Fruit fly (Drosophila melanogaster): Measurements from ENCODE around the gene CG18581.

- TF ChIP-seq CrebA (GFP tag; optimal IDR thresholded peaks at IDR 0.05; ENCODE audit: borderline replicate concordance) (no peak), foxo (GFP tag; optimal IDR thresholded peaks at IDR 0.05) (no peak), N (GFP tag; optimal IDR thresholded peaks at IDR 0.05) (no peak), Myc (optimal IDR thresholded peaks at IDR 0.05) (no peak), psq (GFP tag; optimal IDR thresholded peaks at IDR 0.05) (no peak), lola (GFP tag; optimal IDR thresholded peaks at IDR 0.05) (no peak), Hnf4 (GFP tag; optimal IDR thresholded peaks at IDR 0.05) (no peak), CG32264 (GFP tag; optimal IDR thresholded peaks at IDR 0.05) (no peak), OdsH (GFP tag; optimal IDR thresholded peaks at IDR 0.05) (no peak), h (GFP tag; optimal IDR thresholded peaks at IDR 0.05) (no peak), br (GFP tag; optimal IDR thresholded peaks at IDR 0.05) (no peak), Dfd (GFP tag; optimal IDR thresholded peaks at IDR 0.05) (no peak), woc (GFP tag; optimal IDR thresholded peaks at IDR 0.05) (no peak), Jra (GFP tag; optimal IDR thresholded peaks at IDR 0.05) (no peak)
These were observed 2.4 kb upstream of the CG18581 start, which contains the start of gene CG13461 for dm6 chr3L:15052390-15052789.

All from whole organism, wandering third instar larva.